Worm (Caenorhabditis elegans): ENCODE results near the gene C04E6.4.

ce11 chrV:5928006-5928405 is 20.8 kb downstream of the C04E6.4 start:
- TF ChIP-seq madf-2 (tag; optimal IDR thresholded peaks at IDR 0.05) (no peak), pqm-1 (tag; optimal IDR thresholded peaks at IDR 0.05) (no peak), Y22D7AL.16 (tag; optimal IDR thresholded peaks at IDR 0.05) (no peak), tbx-2 (tag; optimal IDR thresholded peaks at IDR 0.05) (no peak), nfya-1 (tag; optimal IDR thresholded peaks at IDR 0.05) (no peak)

All from whole organism, late embryonic.